Fruit fly (Drosophila melanogaster) whole organism, adult: ENCODE results near the gene CG32299.

Experiments used
- CG11617 ChIP-seq: fragments of 200-800 bp; sonication (Bioruptor generic); optimal IDR thresholded peaks from 2 replicates; lab custom pipeline; 2017; ENCODE audit warnings: mild to moderate bottlenecking, missing biosample characterization, missing genetic modification reagents, missing genetic modification characterization
- CG12768 ChIP-seq: fragments of 200-800 bp; sonication (Bioruptor generic); optimal IDR thresholded peaks from 2 replicates; lab custom pipeline; 2017; ENCODE audit warnings: missing biosample characterization, missing genetic modification characterization, mild to moderate bottlenecking, moderate library complexity, missing genetic modification reagents
- CG14711 ChIP-seq: fragments of 200-800 bp; sonication (Bioruptor generic); optimal IDR thresholded peaks from 2 replicates; lab custom pipeline; 2018; ENCODE audit warnings: missing biosample characterization, mild to moderate bottlenecking, missing genetic modification characterization, moderate library complexity
- CG1620 ChIP-seq: fragments of 200-800 bp; sonication (Bioruptor generic); optimal IDR thresholded peaks from 2 replicates; lab custom pipeline; 2016; ENCODE audit warnings: missing biosample characterization, missing genetic modification characterization
- CG33017 ChIP-seq: fragments of 200-800 bp; sonication (Bioruptor generic); optimal IDR thresholded peaks from 2 replicates; lab custom pipeline; 2018; ENCODE audit warnings: missing biosample characterization, mild to moderate bottlenecking, missing genetic modification characterization, moderate library complexity
- CG5204 ChIP-seq: fragments of 200-800 bp; sonication (Bioruptor generic); optimal IDR thresholded peaks from 2 replicates; lab custom pipeline; 2016; ENCODE audit warnings: missing biosample characterization, missing genetic modification characterization
- CG7045 ChIP-seq: fragments of 200-800 bp; sonication (Bioruptor generic); optimal IDR thresholded peaks from 2 replicates; lab custom pipeline; 2017; ENCODE audit warnings: missing biosample characterization, mild to moderate bottlenecking, missing genetic modification characterization
- CG7101 ChIP-seq: fragments of 200-800 bp; sonication (Bioruptor generic); optimal IDR thresholded peaks from 2 replicates; lab custom pipeline; 2018; ENCODE audit warnings: missing biosample characterization, mild to moderate bottlenecking, missing genetic modification characterization, moderate library complexity
- Clk ChIP-seq: fragments of 200-800 bp; sonication (Bioruptor generic); optimal IDR thresholded peaks from 2 replicates; lab custom pipeline; 2017; ENCODE audit warnings: missing biosample characterization, missing genetic modification characterization
- Crg-1 ChIP-seq: fragments of 200-800 bp; sonication (Bioruptor generic); optimal IDR thresholded peaks from 2 replicates; lab custom pipeline; 2016; ENCODE audit warnings: missing biosample characterization, missing genetic modification characterization
- Hr96 ChIP-seq: fragments of 200-800 bp; sonication (Bioruptor generic); optimal IDR thresholded peaks from 2 replicates; lab custom pipeline; 2016; ENCODE audit warnings: missing biosample characterization, missing genetic modification characterization
- Mnt ChIP-seq: fragments of 200-800 bp; sonication (Bioruptor generic); optimal IDR thresholded peaks from 2 replicates; lab custom pipeline; 2016; ENCODE audit warnings: missing biosample characterization, mild to moderate bottlenecking, missing genetic modification characterization
- bab1 ChIP-seq: fragments of 200-800 bp; sonication (Bioruptor generic); optimal IDR thresholded peaks from 3 replicates; lab custom pipeline; 2019; ENCODE audit warnings: missing biosample characterization, mild to moderate bottlenecking, missing genetic modification characterization, moderate library complexity
- cic ChIP-seq: fragments of 200-800 bp; sonication (Bioruptor generic); optimal IDR thresholded peaks from 2 replicates; lab custom pipeline; 2017; ENCODE audit warnings: missing biosample characterization, mild to moderate bottlenecking, missing genetic modification characterization, moderate library complexity
- cnc ChIP-seq, 2 experiments: fragments of >200 bp; optimal IDR thresholded peaks; 2 replicates each; lab custom pipeline; 2017
- kay ChIP-seq: fragments of 200-800 bp; sonication (Bioruptor generic); peaks from one replicate; lab custom pipeline; 2016; ENCODE audit warnings: missing biosample characterization, missing genetic modification characterization, borderline replicate concordance
- ovo ChIP-seq: fragments of 200-800 bp; sonication (Bioruptor generic); optimal IDR thresholded peaks from 2 replicates; lab custom pipeline; 2016; ENCODE audit warnings: missing biosample characterization, missing genetic modification characterization
- pad ChIP-seq: fragments of 200-800 bp; sonication (Bioruptor generic); optimal IDR thresholded peaks from 3 replicates; lab custom pipeline; 2017; ENCODE audit warnings: missing biosample characterization, missing genetic modification characterization, mild to moderate bottlenecking, moderate library complexity, missing genetic modification reagents
- tj ChIP-seq: fragments of 200-800 bp; sonication (Bioruptor generic); optimal IDR thresholded peaks from 3 replicates; lab custom pipeline; 2017; ENCODE audit warnings: missing biosample characterization, mild to moderate bottlenecking, missing genetic modification characterization, moderate library complexity
- toe ChIP-seq: fragments of 200-800 bp; sonication (Bioruptor generic); optimal IDR thresholded peaks from 2 replicates; lab custom pipeline; 2016; ENCODE audit warnings: missing biosample characterization, missing genetic modification characterization

Gene CG32299

dm6 chr3L:2421138-2421537, 30.3 kb upstream of the CG32299 start:
- TF ChIP-seq toe: no peak
- TF ChIP-seq cic: no peak
- no peak for TF ChIP-seq CG5204 (GFP tag; lab: Kevin White, UChicago)
- no peak for TF ChIP-seq CG11617 (GFP tag; lab: Kevin White, UChicago)
- TF ChIP-seq CG12768 (GFP tag; lab: Kevin White, UChicago): no peak
- TF ChIP-seq CG33017: no peak
- TF ChIP-seq Mnt (GFP tag; lab: Kevin White, UChicago): no peak
- no peak for TF ChIP-seq bab1 (GFP tag; lab: Kevin White, UChicago)
- no peak for TF ChIP-seq cnc (optimal IDR thresholded peaks at IDR 0.05; lab: Kevin White, UChicago)
- no peak for TF ChIP-seq ovo (GFP tag; lab: Kevin White, UChicago)
- no peak for TF ChIP-seq CG14711
- TF ChIP-seq Clk (GFP tag; lab: Kevin White, UChicago): no peak
- TF ChIP-seq CG7045 (GFP tag; lab: Kevin White, UChicago): no peak
- TF ChIP-seq tj: no peak
- TF ChIP-seq CG1620 (GFP tag; lab: Kevin White, UChicago): no peak

dm6 chr3L:2418769-2419168, 28.0 kb upstream of the CG32299 start:
- TF ChIP-seq Mnt (GFP tag; lab: Kevin White, UChicago) (no peak), kay (peak; percentile 58), CG14711 (peak; percentile 60), CG7045 (GFP tag; lab: Kevin White, UChicago) (peak; percentile 4), CG1620 (GFP tag; lab: Kevin White, UChicago) (no peak), toe (no peak), Crg-1 (GFP tag; lab: Kevin White, UChicago) (no peak), bab1 (GFP tag; lab: Kevin White, UChicago) (peak; percentile 71), ovo (GFP tag; lab: Kevin White, UChicago) (no peak)

dm6 chr3L:2417399-2418040, 26.7 kb upstream of the CG32299 start:
- TF ChIP-seq CG7101 (tag; lab: Kevin White, UChicago): peak; percentile 65
- TF ChIP-seq bab1 (GFP tag; lab: Kevin White, UChicago): peak; percentile 94
- TF ChIP-seq cic: no peak
- TF ChIP-seq Crg-1 (GFP tag; lab: Kevin White, UChicago): peak; percentile 22
- TF ChIP-seq Mnt (GFP tag; lab: Kevin White, UChicago): no peak
- peak; percentile 82 for TF ChIP-seq CG11617 (GFP tag; lab: Kevin White, UChicago)
- peak; percentile 76 for TF ChIP-seq tj
- TF ChIP-seq CG7045 (GFP tag; lab: Kevin White, UChicago): peak; percentile 77
- TF ChIP-seq CG33017: peak; percentile 48
- TF ChIP-seq Hr96 (GFP tag; lab: Kevin White, UChicago): peak; percentile 1
- TF ChIP-seq kay: peak; percentile 42
- TF ChIP-seq toe: peak; percentile 20
- peak; percentile 80 for TF ChIP-seq pad
- no peak for TF ChIP-seq ovo (GFP tag; lab: Kevin White, UChicago)
- TF ChIP-seq CG5204 (GFP tag; lab: Kevin White, UChicago): peak; percentile 32
- TF ChIP-seq cnc (optimal IDR thresholded peaks at IDR 0.05; lab: Kevin White, UChicago): no peak
- no peak for TF ChIP-seq Clk (GFP tag; lab: Kevin White, UChicago)
- peak; percentile 18 for TF ChIP-seq CG1620 (GFP tag; lab: Kevin White, UChicago)
- peak; percentile 61 for TF ChIP-seq CG14711
- TF ChIP-seq CG12768 (GFP tag; lab: Kevin White, UChicago): peak; percentile 11

- TF ChIP-seq cnc (optimal IDR thresholded peaks at IDR 0.05; lab: Kevin White, UChicago): no peak
- peak; percentile 35 for TF ChIP-seq tj
Observed at dm6 chr3L:2414876-2415275, 24.1 kb upstream of the CG32299 start.

- no peak for TF ChIP-seq Crg-1 (GFP tag; lab: Kevin White, UChicago)
- peak; percentile 68 for TF ChIP-seq CG33017
- TF ChIP-seq CG1620 (GFP tag; lab: Kevin White, UChicago): no peak
- TF ChIP-seq CG12768 (GFP tag; lab: Kevin White, UChicago): peak; percentile 63
- TF ChIP-seq tj: no peak
- no peak for TF ChIP-seq ovo (GFP tag; lab: Kevin White, UChicago)
- no peak for TF ChIP-seq bab1 (GFP tag; lab: Kevin White, UChicago)
- peak; percentile 41 for TF ChIP-seq toe
- TF ChIP-seq kay: no peak
- TF ChIP-seq pad: no peak
- peak; percentile 53 for TF ChIP-seq CG5204 (GFP tag; lab: Kevin White, UChicago)
- peak; percentile 83 for TF ChIP-seq CG7045 (GFP tag; lab: Kevin White, UChicago)
- no peak for TF ChIP-seq cic
- TF ChIP-seq CG11617 (GFP tag; lab: Kevin White, UChicago): peak; percentile 44
- no peak for TF ChIP-seq Clk (GFP tag; lab: Kevin White, UChicago)
- no peak for TF ChIP-seq cnc (optimal IDR thresholded peaks at IDR 0.05; lab: Kevin White, UChicago)
- peak; percentile 57 for TF ChIP-seq CG14711
- TF ChIP-seq CG7101 (tag; lab: Kevin White, UChicago): peak; percentile 54
- no peak for TF ChIP-seq Mnt (GFP tag; lab: Kevin White, UChicago)
- peak; percentile 12 for TF ChIP-seq Hr96 (GFP tag; lab: Kevin White, UChicago)
Observed at dm6 chr3L:2411564-2412080, 20.8 kb upstream of the CG32299 start.

dm6 chr3L:2410869-2411268, 20.1 kb upstream of the CG32299 start:
- TF ChIP-seq ovo (GFP tag; lab: Kevin White, UChicago) (no peak), CG5204 (GFP tag; lab: Kevin White, UChicago) (no peak), Hr96 (GFP tag; lab: Kevin White, UChicago) (no peak), cic (no peak), CG7045 (GFP tag; lab: Kevin White, UChicago) (no peak), tj (no peak), CG12768 (GFP tag; lab: Kevin White, UChicago) (no peak), Crg-1 (GFP tag; lab: Kevin White, UChicago) (no peak), kay (no peak), Mnt (GFP tag; lab: Kevin White, UChicago) (no peak), cnc (optimal IDR thresholded peaks at IDR 0.05; lab: Kevin White, UChicago) (no peak), toe (no peak), CG11617 (GFP tag; lab: Kevin White, UChicago) (no peak), CG7101 (tag; lab: Kevin White, UChicago) (no peak), CG14711 (no peak)
